Fruit fly (Drosophila melanogaster): ENCODE measurements around the gene CG11726.

The CG11726 gene

DNA sequence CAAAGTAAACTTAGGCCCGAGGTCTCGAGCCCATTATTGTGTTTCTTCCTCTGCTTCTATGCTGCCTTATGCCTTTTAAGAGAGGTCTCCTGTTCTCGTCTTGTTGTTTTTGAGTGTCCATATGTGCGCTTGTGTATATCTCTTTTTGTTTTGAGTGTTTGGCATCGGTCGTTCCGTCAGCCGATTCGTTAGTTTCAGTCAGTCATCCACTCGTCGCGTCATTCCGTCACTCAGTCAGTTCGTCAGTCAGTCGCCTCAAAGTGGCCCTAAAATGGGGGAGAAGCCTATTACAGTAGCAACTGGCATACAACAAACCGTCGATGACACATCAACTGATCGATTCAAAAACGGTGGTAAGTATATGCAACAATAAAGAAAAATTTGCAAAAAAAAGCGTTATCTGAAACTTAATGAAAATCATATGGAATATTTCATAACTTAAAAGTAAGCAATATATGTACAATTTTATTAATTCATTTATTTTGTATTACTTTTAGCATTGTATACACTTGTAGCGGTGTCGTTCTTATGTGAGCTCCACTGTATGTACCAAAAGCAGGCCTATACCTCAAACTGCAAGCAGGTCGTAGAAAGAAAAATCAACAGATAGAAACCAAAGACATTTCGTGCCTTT, 23.7 kb downstream of the CG11726 start:
- no peak for TF ChIP-seq CG8478 (optimal IDR thresholded peaks at IDR 0.05)
- TF ChIP-seq CTCF (optimal IDR thresholded peaks at IDR 0.05), result no peak

dm6 chr3L:11419344-11419743, 24.9 kb downstream of the CG11726 start:
- no peak for TF ChIP-seq CTCF (optimal IDR thresholded peaks at IDR 0.05)
- TF ChIP-seq CG8478 (optimal IDR thresholded peaks at IDR 0.05), result no peak

- TF ChIP-seq CG8478 (optimal IDR thresholded peaks at IDR 0.05), result no peak
- no peak for TF ChIP-seq CTCF (optimal IDR thresholded peaks at IDR 0.05)
These were observed 26.5 kb downstream of the CG11726 start for dm6 chr3L:11420976-11421375.

dm6 chr3L:11421905-11422304, 27.4 kb downstream of the CG11726 start:
- TF ChIP-seq CTCF (optimal IDR thresholded peaks at IDR 0.05), result no peak
- TF ChIP-seq CG8478 (optimal IDR thresholded peaks at IDR 0.05), result no peak

dm6 chr3L:11422338-11422802, 27.9 kb downstream of the CG11726 start:
- no peak for TF ChIP-seq CTCF (optimal IDR thresholded peaks at IDR 0.05)
- TF ChIP-seq CG8478 (optimal IDR thresholded peaks at IDR 0.05), result no peak

- no peak for TF ChIP-seq CG8478 (optimal IDR thresholded peaks at IDR 0.05)
- no peak for TF ChIP-seq CTCF (optimal IDR thresholded peaks at IDR 0.05)
These were observed 30.4 kb downstream of the CG11726 start, which contains the start of gene CG7560 for dm6 chr3L:11424858-11425257. Gene CG7560 (plus strand): TSS chr3L:11425158.

DNA sequence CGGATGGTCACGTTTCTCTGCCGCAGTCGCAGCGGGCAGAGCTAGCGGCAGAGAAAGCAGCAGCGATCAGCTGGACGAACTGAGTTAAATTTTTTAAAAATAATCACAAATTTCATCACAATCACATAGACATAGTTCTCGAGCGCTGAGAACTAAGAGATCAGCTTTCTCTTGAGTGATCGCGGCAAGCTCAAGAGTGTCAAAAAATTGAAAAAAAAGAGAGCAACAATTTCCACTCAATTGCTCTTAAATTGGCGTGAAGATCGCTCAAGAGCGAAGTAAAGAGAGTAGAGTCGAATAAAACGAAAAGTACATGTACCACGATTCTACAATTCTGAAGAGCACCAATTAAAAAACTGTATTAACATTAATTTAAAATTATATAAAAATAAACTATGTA, 33.9 kb downstream of the CG11726 start:
- TF ChIP-seq CTCF (optimal IDR thresholded peaks at IDR 0.05) (no peak), CG8478 (optimal IDR thresholded peaks at IDR 0.05) (no peak)

DNA sequence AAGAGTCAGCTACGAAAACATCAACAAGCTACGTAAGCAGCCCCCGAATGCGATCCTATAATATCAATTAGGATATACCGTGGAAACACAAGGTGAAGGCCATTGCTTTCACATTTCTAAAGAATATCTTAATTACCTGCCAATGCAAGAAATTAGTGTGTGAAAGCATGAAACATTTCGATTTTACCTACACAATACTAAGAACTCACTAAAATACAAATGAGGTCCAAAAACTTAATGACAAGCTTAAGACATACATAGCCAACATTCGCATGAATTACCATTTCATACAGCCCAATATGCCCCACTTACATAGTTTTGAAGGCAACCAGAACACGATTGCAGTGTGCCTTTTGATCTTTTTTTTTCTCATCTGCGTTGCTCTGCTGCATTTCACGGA, 35.2 kb downstream of the CG11726 start:
- TF ChIP-seq CG8478 (optimal IDR thresholded peaks at IDR 0.05) (no peak), CTCF (optimal IDR thresholded peaks at IDR 0.05) (no peak)

dm6 chr3L:11431251-11431925, 36.9 kb downstream of the CG11726 start:
- no peak for TF ChIP-seq CTCF (optimal IDR thresholded peaks at IDR 0.05)
- no peak for TF ChIP-seq CG8478 (optimal IDR thresholded peaks at IDR 0.05)

dm6 chr3L:11431926-11432323, 37.4 kb downstream of the CG11726 start:
- TF ChIP-seq CTCF (optimal IDR thresholded peaks at IDR 0.05) (no peak), CG8478 (optimal IDR thresholded peaks at IDR 0.05) (no peak)

DNA sequence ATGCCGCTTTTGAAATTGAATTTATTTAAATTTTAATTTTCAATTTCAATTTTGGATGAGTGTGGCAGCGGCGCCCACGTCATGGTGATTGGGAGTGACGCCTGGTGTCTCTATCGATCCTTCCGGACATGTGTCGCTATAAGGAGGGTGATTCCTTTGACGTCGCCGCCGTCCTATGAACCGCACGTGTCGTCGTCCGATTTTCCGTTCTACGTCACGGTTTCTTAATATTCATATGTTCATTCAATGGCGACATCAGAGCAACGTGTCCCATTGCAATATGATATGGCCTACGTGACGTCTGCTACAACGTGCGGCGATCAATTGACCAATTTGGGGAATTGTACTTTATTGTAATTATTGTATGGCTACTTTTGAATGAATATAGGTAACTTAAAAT, 38.0 kb downstream of the CG11726 start:
- TF ChIP-seq CG8478 (optimal IDR thresholded peaks at IDR 0.05) (no peak), CTCF (optimal IDR thresholded peaks at IDR 0.05) (no peak)

dm6 chr3L:11433151-11433550, 38.7 kb downstream of the CG11726 start:
- TF ChIP-seq CG8478 (optimal IDR thresholded peaks at IDR 0.05) (no peak), CTCF (optimal IDR thresholded peaks at IDR 0.05) (no peak)

DNA sequence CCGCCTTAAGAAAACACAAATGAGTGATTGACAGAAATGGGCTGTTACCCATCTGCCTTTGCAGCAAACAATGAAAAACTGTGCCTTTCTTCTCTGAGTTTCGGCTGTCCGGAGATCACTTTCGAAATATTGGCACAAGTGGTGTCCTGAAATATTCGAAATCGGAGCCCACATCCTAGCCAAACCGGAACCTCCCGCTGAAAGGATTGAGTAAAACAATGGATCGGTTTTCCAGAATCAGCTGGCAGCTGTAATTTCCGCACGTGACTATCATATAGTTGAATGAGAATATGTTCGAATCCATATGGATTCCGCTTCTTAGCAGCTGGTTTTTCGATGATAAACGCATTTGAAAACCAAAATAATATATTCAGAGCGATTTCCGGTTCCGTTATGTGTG, 39.6 kb downstream of the CG11726 start:
- TF ChIP-seq CG8478 (optimal IDR thresholded peaks at IDR 0.05) (no peak), CTCF (optimal IDR thresholded peaks at IDR 0.05) (no peak)

dm6 chr3L:11435376-11435775, 40.9 kb downstream of the CG11726 start, which contains the start of gene CG6149:
Gene CG6149 (minus strand): TSS chr3L:11435476.
- TF ChIP-seq CTCF (optimal IDR thresholded peaks at IDR 0.05) (no peak), CG8478 (optimal IDR thresholded peaks at IDR 0.05) (no peak)

DNA sequence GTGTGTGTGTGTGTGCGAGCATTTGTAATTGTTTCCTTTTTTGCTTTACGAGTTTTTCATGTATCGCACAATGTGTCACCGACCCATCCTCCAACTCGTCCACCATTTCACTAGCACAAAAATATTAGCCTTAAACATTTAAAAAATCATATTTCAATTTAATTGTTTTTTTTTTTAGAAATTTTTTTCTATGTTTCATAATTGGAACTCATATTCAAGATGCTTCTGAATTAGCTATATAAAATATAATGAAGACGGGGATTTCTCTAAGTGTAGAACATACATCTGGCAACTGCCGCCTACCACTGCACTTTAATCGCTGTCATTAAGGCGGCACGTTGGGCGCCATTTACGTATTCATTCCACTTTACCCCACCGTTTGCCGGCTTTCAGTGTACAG, 45.1 kb downstream of the CG11726 start:
- TF ChIP-seq CG8478 (optimal IDR thresholded peaks at IDR 0.05) (no peak), CTCF (optimal IDR thresholded peaks at IDR 0.05) (no peak)

dm6 chr3L:11440258-11440657, 45.8 kb downstream of the CG11726 start:
- TF ChIP-seq CTCF (optimal IDR thresholded peaks at IDR 0.05) (no peak), CG8478 (optimal IDR thresholded peaks at IDR 0.05) (no peak)
